Worm (Caenorhabditis elegans) whole organism, midembryonic: Measurements from ENCODE around the gene nduv-2.

Experiments
- cog-1 ChIP-seq: sonication (generic microtip); optimal IDR thresholded peaks from 2 replicates; lab custom pipeline; 2016; ENCODE audit warnings: missing genetic modification characterization, missing compliant biosample characterization
- flt-1 ChIP-seq: fragments of 200-800 bp; sonication (Bioruptor generic); IDR thresholded peaks from 2 replicates; pipeline ENCODE4 v1.3.6; 2022; ENCODE audit warnings: missing genetic modification characterization, missing compliant biosample characterization
- med-1 ChIP-seq: sonication (generic microtip); optimal IDR thresholded peaks from 2 replicates; lab custom pipeline; 2017; ENCODE audit warnings: missing genetic modification characterization, mild to moderate bottlenecking, missing compliant biosample characterization, antibody characterized with exemption, missing genetic modification reagents; ENCODE audit not compliant: insufficient read depth
- ref-1 ChIP-seq: fragments of 200-800 bp; sonication (Bioruptor generic); conservative IDR thresholded peaks from 2 replicates; pipeline ENCODE4 v1.3.6; 2022; ENCODE audit warnings: missing genetic modification reagents, missing genetic modification characterization, missing compliant biosample characterization
- tab-1 ChIP-seq: fragments of 200-800 bp; sonication (Bioruptor generic); IDR thresholded peaks from 2 replicates; pipeline ENCODE4 v1.3.6; 2022; ENCODE audit warnings: missing genetic modification characterization, missing compliant biosample characterization
- ztf-23 ChIP-seq: fragments of 200-800 bp; sonication (Bioruptor generic); IDR thresholded peaks from 2 replicates; pipeline ENCODE4 v1.3.6; 2022; ENCODE audit warnings: missing genetic modification reagents, missing genetic modification characterization, missing compliant biosample characterization

- TF ChIP-seq med-1 (GFP tag; lab: Kevin White, UChicago) (no peak), flt-1 (GFP tag; lab: Robert Waterston, UW) (no peak), tab-1 (GFP tag; lab: Robert Waterston, UW) (no peak), ztf-23 (no peak), ref-1 (GFP tag; lab: Robert Waterston, UW) (no peak), cog-1 (tag; lab: Kevin White, UChicago) (no peak)
These were observed 25.4 kb upstream of the nduv-2 start for ce11 chrV:13650800-13651199.
